Worm (Caenorhabditis elegans): Measurements from ENCODE around the gene coq-3.
"Not testable (repeated sequence)": the region's sequence is repeated elsewhere in the genome, so short reads cannot be mapped to it uniquely, and the experiment has no call there.

DNA sequence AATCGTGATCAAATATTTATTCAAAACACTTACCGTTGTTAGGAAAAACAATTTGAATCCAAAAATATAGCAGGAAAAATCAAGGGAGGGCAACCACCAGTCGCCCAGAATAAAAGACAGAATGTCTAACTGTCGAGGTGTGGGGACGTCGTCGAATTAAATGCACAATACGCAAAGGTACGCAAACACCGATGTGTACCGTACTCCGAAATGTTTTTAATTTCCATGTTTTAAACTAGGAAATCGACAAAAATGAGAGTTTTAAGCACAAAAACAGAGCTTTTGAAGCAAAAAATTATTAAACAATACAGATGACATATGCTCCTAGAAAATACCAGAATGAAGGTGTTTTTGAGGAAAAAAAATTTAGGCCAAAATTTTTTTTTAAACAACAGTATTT, 21.7 kb downstream of the coq-3 start, which contains the start of gene Y57G11C.51:
- not testable (repeated sequence) for TF ChIP-seq zag-1 (tag; optimal IDR thresholded peaks at IDR 0.05); blmp-1 (tag; optimal IDR thresholded peaks at IDR 0.05; ENCODE audit: insufficient read depth); elt-1 (tag; optimal IDR thresholded peaks at IDR 0.05); sem-4 (tag; optimal IDR thresholded peaks at IDR 0.05); nhr-11 (tag; optimal IDR thresholded peaks at IDR 0.05)

Measured in whole organism, L2 larva.